Worm (Caenorhabditis elegans) whole organism, early embryonic: Measurements from ENCODE around the gene hel-1.

Source experiments
- B0310.2 ChIP-seq: sonication (generic microtip); optimal IDR thresholded peaks from 2 replicates; lab custom pipeline; 2016; ENCODE audit warnings: mild to moderate bottlenecking, missing genetic modification characterization, missing compliant biosample characterization
- F13C5.2 ChIP-seq: sonication (generic microtip); optimal IDR thresholded peaks from 2 replicates; lab custom pipeline; 2017; ENCODE audit warnings: mild to moderate bottlenecking, missing genetic modification characterization, inconsistent platforms, missing compliant biosample characterization
- aly-1 ChIP-seq: sonication (generic microtip); optimal IDR thresholded peaks from 2 replicates; lab custom pipeline; 2016; ENCODE audit warnings: missing genetic modification characterization, missing compliant biosample characterization
- ama-1 ChIP-seq: fragments of 150-350 bp; optimal IDR thresholded peaks from 2 replicates; lab custom pipeline; 2014
- ceh-13 ChIP-seq: fragments of 200-800 bp; sonication (Bioruptor generic); optimal IDR thresholded peaks from 2 replicates; lab custom pipeline; 2018; ENCODE audit warnings: mild to moderate bottlenecking, missing genetic modification characterization, missing compliant biosample characterization
- ceh-36 ChIP-seq: sonication (generic microtip); optimal IDR thresholded peaks from 2 replicates; lab custom pipeline; 2016; ENCODE audit warnings: missing genetic modification characterization, inconsistent platforms, missing compliant biosample characterization
- ets-7 ChIP-seq: sonication (generic microtip); optimal IDR thresholded peaks from 2 replicates; lab custom pipeline; 2016; ENCODE audit warnings: missing genotype, missing genetic modification characterization, missing compliant biosample characterization
- flt-1 ChIP-seq: fragments of 200-800 bp; sonication (Bioruptor generic); IDR thresholded peaks from 2 replicates; pipeline ENCODE4 v1.3.6; 2022; ENCODE audit warnings: missing genetic modification characterization, missing compliant biosample characterization
- hmbx-1 ChIP-seq: sonication (generic microtip); optimal IDR thresholded peaks from 2 replicates; lab custom pipeline; 2016; ENCODE audit warnings: mild to moderate bottlenecking, missing genetic modification characterization, missing compliant biosample characterization
- hmg-4 ChIP-seq: fragments of 200-800 bp; sonication (Bioruptor generic); optimal IDR thresholded peaks from 2 replicates; lab custom pipeline; 2018; ENCODE audit warnings: mild to moderate bottlenecking, missing genetic modification characterization, missing compliant biosample characterization
- hnd-1 ChIP-seq: sonication (generic microtip); optimal IDR thresholded peaks from 2 replicates; lab custom pipeline; 2016; ENCODE audit warnings: missing genetic modification characterization, missing compliant biosample characterization
- pes-1 ChIP-seq: fragments of 200-800 bp; sonication (Bioruptor generic); IDR thresholded peaks from 2 replicates; pipeline ENCODE4 v1.3.6; 2022; ENCODE audit warnings: missing genetic modification reagents, missing genetic modification characterization, missing compliant biosample characterization
- scrt-1 ChIP-seq: fragments of 200-800 bp; sonication (Bioruptor generic); IDR thresholded peaks from 2 replicates; pipeline ENCODE4 v1.3.6; 2022; ENCODE audit warnings: missing genetic modification characterization, missing compliant biosample characterization
- sea-1 ChIP-seq: fragments of 200-800 bp; sonication (Bioruptor generic); conservative IDR thresholded peaks from 2 replicates; pipeline ENCODE4 v1.3.6; 2022; ENCODE audit warnings: missing genetic modification characterization, missing compliant biosample characterization
- tbx-11 ChIP-seq: fragments of 200-800 bp; sonication (Bioruptor generic); IDR thresholded peaks from 2 replicates; pipeline ENCODE4 v1.3.6; 2022; ENCODE audit warnings: missing genetic modification characterization, missing compliant biosample characterization
- tbx-37 ChIP-seq: fragments of 200-800 bp; sonication (Bioruptor generic); conservative IDR thresholded peaks from 2 replicates; pipeline ENCODE4 v1.3.6; 2022; ENCODE audit warnings: missing genetic modification reagents, missing genetic modification characterization, missing compliant biosample characterization
- tra-4 ChIP-seq: sonication (generic microtip); optimal IDR thresholded peaks from 2 replicates; lab custom pipeline; 2017; ENCODE audit warnings: missing genetic modification characterization, missing compliant biosample characterization

hel-1 gene

ce11 chrII:8329462-8329861 lies 792 bp upstream of the hel-1 start, which contains the start of gene C26D10.4:
TSS of gene C26D10.4 (plus strand) at chrII:8329762.
- TF ChIP-seq hmbx-1 (tag; lab: Kevin White, UChicago) = no peak
- no peak for TF ChIP-seq flt-1 (GFP tag; lab: Robert Waterston, UW)

- TF ChIP-seq ceh-13 (GFP tag; lab: Kevin White, UChicago) = no peak
These were observed 1.2 kb downstream of the hel-1 start for ce11 chrII:8327450-8327849.

ce11 chrII:8326228-8326960 lies 2.3 kb downstream of the hel-1 start:
- TF ChIP-seq tbx-37 = 0 out of 2 replicates have a peak, but pooled peaks have one; percentile 29
- TF ChIP-seq hmg-4 = no peak

- no peak for TF ChIP-seq flt-1 (GFP tag; lab: Robert Waterston, UW)
- TF ChIP-seq tbx-11 (GFP tag; lab: Robert Waterston, UW) = 0 out of 2 replicates have a peak, but pooled peaks have one; percentile 41
- TF ChIP-seq pes-1 (GFP tag; lab: Robert Waterston, UW) = peak; percentile 69
- no peak for TF ChIP-seq hmg-4
- TF ChIP-seq F13C5.2 (tag; lab: Kevin White, UChicago) = peak; percentile 76
- no peak for TF ChIP-seq ceh-13 (GFP tag; lab: Kevin White, UChicago)
- TF ChIP-seq tra-4 (tag; lab: Kevin White, UChicago) = no peak
- no peak for TF ChIP-seq ets-7 (tag; lab: Kevin White, UChicago)
- no peak for TF ChIP-seq hmbx-1 (tag; lab: Kevin White, UChicago)
- TF ChIP-seq ceh-36 (tag; lab: Kevin White, UChicago) = peak; percentile 11
- no peak for TF ChIP-seq ama-1 (lab: Kevin White, UChicago)
- TF ChIP-seq B0310.2 (tag; lab: Kevin White, UChicago) = no peak
- no peak for TF ChIP-seq hnd-1 (tag; lab: Kevin White, UChicago)
- no peak for TF ChIP-seq tbx-37
- TF ChIP-seq aly-1 (tag; lab: Kevin White, UChicago) = no peak
- peak; percentile 57; the same call in 1 of the 2 replicates for TF ChIP-seq scrt-1 (GFP tag; lab: Robert Waterston, UW)
These were observed 3.6 kb downstream of the hel-1 start, which contains the start of the genes ran-3 and C26D10.3 for ce11 chrII:8325002-8325539. TSS of gene ran-3 (minus strand) at chrII:8325052. TSS of gene C26D10.3 (plus strand) at chrII:8325386.

- TF ChIP-seq tra-4 (tag; lab: Kevin White, UChicago) (no peak), hmg-4 (no peak), scrt-1 (GFP tag; lab: Robert Waterston, UW) (no peak), hnd-1 (tag; lab: Kevin White, UChicago) (no peak), pes-1 (GFP tag; lab: Robert Waterston, UW) (no peak), ets-7 (tag; lab: Kevin White, UChicago) (no peak), F13C5.2 (tag; lab: Kevin White, UChicago) (no peak), flt-1 (GFP tag; lab: Robert Waterston, UW) (no peak), ceh-13 (GFP tag; lab: Kevin White, UChicago) (no peak), ama-1 (lab: Kevin White, UChicago) (no peak), tbx-11 (GFP tag; lab: Robert Waterston, UW) (no peak), aly-1 (tag; lab: Kevin White, UChicago) (no peak), hmbx-1 (tag; lab: Kevin White, UChicago) (no peak), sea-1 (GFP tag; lab: Robert Waterston, UW) (no peak)
These were observed 7.4 kb downstream of the hel-1 start, which contains the start of gene shw-1 for ce11 chrII:8321244-8321643. TSS of gene shw-1 (minus strand) at chrII:8321471.

ce11 chrII:8316701-8317100 lies 12.0 kb downstream of the hel-1 start:
- no peak for TF ChIP-seq sea-1 (GFP tag; lab: Robert Waterston, UW)
- TF ChIP-seq ceh-36 (tag; lab: Kevin White, UChicago) = no peak
- TF ChIP-seq B0310.2 (tag; lab: Kevin White, UChicago) = no peak
- no peak for TF ChIP-seq flt-1 (GFP tag; lab: Robert Waterston, UW)
- TF ChIP-seq ceh-13 (GFP tag; lab: Kevin White, UChicago) = no peak
- no peak for TF ChIP-seq scrt-1 (GFP tag; lab: Robert Waterston, UW)
- no peak for TF ChIP-seq tra-4 (tag; lab: Kevin White, UChicago)
- no peak for TF ChIP-seq tbx-11 (GFP tag; lab: Robert Waterston, UW)
- no peak for TF ChIP-seq F13C5.2 (tag; lab: Kevin White, UChicago)
- no peak for TF ChIP-seq hnd-1 (tag; lab: Kevin White, UChicago)
- no peak for TF ChIP-seq pes-1 (GFP tag; lab: Robert Waterston, UW)
- TF ChIP-seq ama-1 (lab: Kevin White, UChicago) = no peak
- no peak for TF ChIP-seq hmbx-1 (tag; lab: Kevin White, UChicago)
- no peak for TF ChIP-seq aly-1 (tag; lab: Kevin White, UChicago)
- no peak for TF ChIP-seq hmg-4
- TF ChIP-seq tbx-37 = no peak
- no peak for TF ChIP-seq ets-7 (tag; lab: Kevin White, UChicago)

- TF ChIP-seq tbx-37 (no peak), pes-1 (GFP tag; lab: Robert Waterston, UW) (no peak)
These were observed 13.9 kb downstream of the hel-1 start for ce11 chrII:8314768-8315167.

ce11 chrII:8312012-8312411 lies 16.7 kb downstream of the hel-1 start:
- TF ChIP-seq hmbx-1 (tag; lab: Kevin White, UChicago) = no peak
- no peak for TF ChIP-seq pes-1 (GFP tag; lab: Robert Waterston, UW)
- TF ChIP-seq F13C5.2 (tag; lab: Kevin White, UChicago) = no peak
- TF ChIP-seq scrt-1 (GFP tag; lab: Robert Waterston, UW) = no peak
- no peak for TF ChIP-seq tbx-11 (GFP tag; lab: Robert Waterston, UW)
- TF ChIP-seq sea-1 (GFP tag; lab: Robert Waterston, UW) = no peak
- TF ChIP-seq flt-1 (GFP tag; lab: Robert Waterston, UW) = no peak
- TF ChIP-seq ama-1 (lab: Kevin White, UChicago) = no peak
- TF ChIP-seq tra-4 (tag; lab: Kevin White, UChicago) = no peak
- TF ChIP-seq B0310.2 (tag; lab: Kevin White, UChicago) = no peak
